Worm (Caenorhabditis elegans): ENCODE measurements around the gene B0564.2.
A peak's percentile ranks its signal among the peaks of the same experiment; 100 is the strongest.

Gene B0564.2

ce11 chrIV:13082836-13083763 is 24.4 kb upstream of the B0564.2 start (continued):
- no peak for TF ChIP-seq nhr-23 (tag; optimal IDR thresholded peaks at IDR 0.05)
- no peak for TF ChIP-seq unc-39 (tag; optimal IDR thresholded peaks at IDR 0.05)
- no peak for TF ChIP-seq elt-2 (tag; optimal IDR thresholded peaks at IDR 0.05)
- TF ChIP-seq fkh-10 (GFP tag; optimal IDR thresholded peaks at IDR 0.05): no peak

DNA sequence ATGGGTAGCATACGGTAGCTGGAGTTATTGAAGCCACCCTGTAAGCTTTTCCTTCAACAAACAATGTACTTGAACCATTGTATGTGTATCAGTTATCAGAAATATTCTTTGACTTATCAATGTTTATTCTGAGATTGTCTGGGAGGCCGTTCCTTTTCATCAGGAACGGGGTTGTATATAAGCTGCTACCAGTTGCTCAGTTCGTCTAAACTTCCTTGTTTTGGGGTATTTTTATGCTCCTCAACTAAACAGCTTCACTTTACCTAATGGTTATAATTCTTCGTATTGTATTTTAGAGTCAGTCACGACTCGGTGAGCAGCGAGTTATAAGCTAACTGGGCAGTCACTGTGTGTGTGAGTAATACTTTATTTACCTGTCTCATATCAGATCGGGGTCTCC is 21.8 kb upstream of the B0564.2 start:
- TF ChIP-seq pha-4 (tag; optimal IDR thresholded peaks at IDR 0.05) (peak; percentile 17), ceh-16 (tag; optimal IDR thresholded peaks at IDR 0.05) (no peak), nhr-43 (tag; optimal IDR thresholded peaks at IDR 0.05; ENCODE audit: poor library complexity, severe bottlenecking) (no peak)

ce11 chrIV:13086705-13087104 is 20.8 kb upstream of the B0564.2 start, which contains the start of gene spin-2:
Gene spin-2, plus strand, starts transcription at chrIV:13087005.
- TF ChIP-seq pqm-1 (tag; optimal IDR thresholded peaks at IDR 0.05): no peak
- no peak for TF ChIP-seq pha-4 (tag; optimal IDR thresholded peaks at IDR 0.05)
- no peak for TF ChIP-seq ztf-11 (tag; optimal IDR thresholded peaks at IDR 0.05)
- TF ChIP-seq unc-39 (tag; optimal IDR thresholded peaks at IDR 0.05): no peak
- TF ChIP-seq nhr-77 (tag; optimal IDR thresholded peaks at IDR 0.05): no peak
- TF ChIP-seq nhr-28 (tag; optimal IDR thresholded peaks at IDR 0.05): no peak
- no peak for TF ChIP-seq nhr-43 (tag; optimal IDR thresholded peaks at IDR 0.05; ENCODE audit: poor library complexity, severe bottlenecking)
- TF ChIP-seq nhr-67 (tag; optimal IDR thresholded peaks at IDR 0.05): no peak
- no peak for TF ChIP-seq nhr-237 (tag; optimal IDR thresholded peaks at IDR 0.05)
- TF ChIP-seq nfya-1 (tag; optimal IDR thresholded peaks at IDR 0.05; ENCODE audit: insufficient read depth): no peak
- TF ChIP-seq lin-39 (tag; optimal IDR thresholded peaks at IDR 0.05): no peak
- no peak for TF ChIP-seq nhr-12 (tag; optimal IDR thresholded peaks at IDR 0.05)
- TF ChIP-seq fkh-10 (GFP tag; optimal IDR thresholded peaks at IDR 0.05): no peak
- TF ChIP-seq egl-27 (tag; optimal IDR thresholded peaks at IDR 0.05): no peak

DNA sequence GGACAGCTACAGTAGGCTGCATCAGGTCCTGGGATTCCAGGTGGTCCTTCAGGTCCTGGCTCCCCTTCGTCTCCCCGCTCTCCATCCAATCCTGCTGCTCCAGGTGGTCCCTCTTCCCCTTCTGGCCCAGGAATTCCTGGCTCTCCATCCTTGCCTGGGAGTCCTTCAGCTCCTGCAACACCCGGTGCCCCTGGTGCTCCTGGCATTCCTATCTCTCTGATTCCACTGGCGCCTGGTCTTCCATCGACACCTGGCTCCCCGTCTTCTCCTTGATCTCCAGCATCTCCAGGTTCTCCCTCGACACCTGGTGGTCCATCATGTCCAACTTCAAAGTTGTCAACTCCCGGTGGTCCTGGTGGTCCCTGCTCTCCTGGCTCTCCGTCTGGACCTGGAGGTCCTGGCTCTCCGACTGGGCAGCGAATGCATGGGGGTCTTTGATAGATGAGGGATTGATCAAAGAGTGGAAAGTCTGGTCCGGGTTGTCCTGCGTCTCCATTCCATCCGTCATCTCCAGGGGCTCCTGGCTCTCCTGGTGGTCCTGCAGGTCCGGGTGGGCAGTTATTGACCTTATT is 17.7 kb upstream of the B0564.2 start:
- TF ChIP-seq jun-1 (tag; optimal IDR thresholded peaks at IDR 0.05): no peak
- no peak for TF ChIP-seq lin-39 (tag; optimal IDR thresholded peaks at IDR 0.05)
- no peak for TF ChIP-seq nhr-11 (tag; optimal IDR thresholded peaks at IDR 0.05)
- no peak for TF ChIP-seq mml-1 (tag; optimal IDR thresholded peaks at IDR 0.05)

- no peak for TF ChIP-seq nhr-67 (tag; optimal IDR thresholded peaks at IDR 0.05)
- no peak for TF ChIP-seq tbx-2 (tag; optimal IDR thresholded peaks at IDR 0.05)
- TF ChIP-seq unc-62 (GFP tag; optimal IDR thresholded peaks at IDR 0.05): no peak
- no peak for TF ChIP-seq R02D3.7 (tag; optimal IDR thresholded peaks at IDR 0.05)
- no peak for TF ChIP-seq daf-12 (tag; optimal IDR thresholded peaks at IDR 0.05)
- TF ChIP-seq nhr-23 (tag; optimal IDR thresholded peaks at IDR 0.05): no peak
- TF ChIP-seq lin-15B (tag; optimal IDR thresholded peaks at IDR 0.05): no peak
- TF ChIP-seq nhr-12 (tag; optimal IDR thresholded peaks at IDR 0.05): no peak
- no peak for TF ChIP-seq ZK546.5 (tag; optimal IDR thresholded peaks at IDR 0.05)
- no peak for TF ChIP-seq pha-4 (tag; optimal IDR thresholded peaks at IDR 0.05)
- TF ChIP-seq fkh-10 (GFP tag; optimal IDR thresholded peaks at IDR 0.05): no peak
- no peak for TF ChIP-seq mdl-1 (tag; optimal IDR thresholded peaks at IDR 0.05)
- no peak for TF ChIP-seq unc-39 (tag; optimal IDR thresholded peaks at IDR 0.05)
Observed at ce11 chrIV:13090967-13091366, 16.5 kb upstream of the B0564.2 start, which contains the start of gene col-132. Gene col-132, minus strand, starts transcription at chrIV:13091067.

DNA sequence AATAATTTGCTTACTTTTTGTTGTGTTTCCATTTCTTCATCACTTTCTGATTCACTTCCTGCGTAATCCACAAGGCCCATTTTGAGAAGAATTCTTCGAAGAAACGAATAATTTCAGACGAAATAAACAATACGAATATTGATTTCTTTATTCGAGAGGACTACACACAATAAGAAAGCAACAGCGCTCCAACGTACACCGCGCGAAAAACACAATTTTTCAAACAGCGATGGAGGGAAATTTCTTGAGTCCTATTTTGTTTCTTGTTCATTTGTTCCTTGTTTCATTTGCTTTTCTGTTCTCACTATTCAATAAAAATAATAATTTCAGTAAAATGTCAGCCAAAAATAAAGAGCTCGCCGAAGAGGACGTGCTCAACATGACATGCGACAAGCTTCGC is 13.8 kb upstream of the B0564.2 start, which contains the start of the genes prcc-1 and C39E9.12:
Gene prcc-1 (minus strand): TSS at position 119 of the 400 bp plus-strand sequence.
Gene C39E9.12 (plus strand): TSS at position 331 of the 400 bp plus-strand sequence.
- peak; percentile 29 for TF ChIP-seq egl-5 (tag; optimal IDR thresholded peaks at IDR 0.05)
- TF ChIP-seq nhr-237 (tag; optimal IDR thresholded peaks at IDR 0.05): no peak
- TF ChIP-seq sea-2 (GFP tag; optimal IDR thresholded peaks at IDR 0.05): no peak
- TF ChIP-seq ama-1 (optimal IDR thresholded peaks at IDR 0.05): no peak
- peak; percentile 50 for TF ChIP-seq snpc-4 (tag; optimal IDR thresholded peaks at IDR 0.05)
- no peak for TF ChIP-seq hmg-11 (tag; optimal IDR thresholded peaks at IDR 0.05)
- peak; percentile 91 for TF ChIP-seq lin-15B (tag; optimal IDR thresholded peaks at IDR 0.05)
- peak; percentile 58 for TF ChIP-seq nhr-25 (tag; optimal IDR thresholded peaks at IDR 0.05)
- TF ChIP-seq pha-4 (tag; optimal IDR thresholded peaks at IDR 0.05): peak; percentile 86
- TF ChIP-seq elt-1 (tag; optimal IDR thresholded peaks at IDR 0.05): no peak
- peak; percentile 45 for TF ChIP-seq lin-39 (tag; optimal IDR thresholded peaks at IDR 0.05)
- peak; percentile 25 for TF ChIP-seq nhr-43 (tag; optimal IDR thresholded peaks at IDR 0.05; ENCODE audit: poor library complexity, severe bottlenecking)
- TF ChIP-seq pqm-1 (tag; optimal IDR thresholded peaks at IDR 0.05): peak; percentile 42
- TF ChIP-seq lsy-12 (tag; optimal IDR thresholded peaks at IDR 0.05): no peak
- TF ChIP-seq nhr-23 (tag; optimal IDR thresholded peaks at IDR 0.05): peak; percentile 63
- TF ChIP-seq tbx-2 (tag; optimal IDR thresholded peaks at IDR 0.05): no peak
- no peak for TF ChIP-seq fkh-2 (tag; optimal IDR thresholded peaks at IDR 0.05)
- TF ChIP-seq R02D3.7 (tag; optimal IDR thresholded peaks at IDR 0.05): peak; percentile 16
- TF ChIP-seq aly-2 (tag; optimal IDR thresholded peaks at IDR 0.05): no peak
- peak; percentile 81 for TF ChIP-seq ceh-28 (tag; optimal IDR thresholded peaks at IDR 0.05)
- no peak for TF ChIP-seq daf-12 (tag; optimal IDR thresholded peaks at IDR 0.05)
- peak; percentile 12 for TF ChIP-seq elt-2 (tag; optimal IDR thresholded peaks at IDR 0.05)

Measured in whole organism, L3 larva.